Fruit fly (Drosophila melanogaster): ENCODE results near the gene ko.

dm6 chr3L:21176276-21176934 is 45.4 kb upstream of the ko start:
- TF ChIP-seq Hr96 (GFP tag; optimal IDR thresholded peaks at IDR 0.05) = no peak
- no peak for TF ChIP-seq Crg-1 (GFP tag; optimal IDR thresholded peaks at IDR 0.05)
- no peak for TF ChIP-seq CG1620 (GFP tag; optimal IDR thresholded peaks at IDR 0.05)
- no peak for TF ChIP-seq kay (GFP tag; ENCODE audit: borderline replicate concordance)
- no peak for TF ChIP-seq ovo (GFP tag; optimal IDR thresholded peaks at IDR 0.05)
- TF ChIP-seq Clk (GFP tag; optimal IDR thresholded peaks at IDR 0.05) = no peak
- TF ChIP-seq CG7101 (tag; optimal IDR thresholded peaks at IDR 0.05) = no peak
- TF ChIP-seq cic (GFP tag; optimal IDR thresholded peaks at IDR 0.05) = no peak
- TF ChIP-seq CG7045 (GFP tag; optimal IDR thresholded peaks at IDR 0.05) = no peak
- no peak for TF ChIP-seq tj (GFP tag; optimal IDR thresholded peaks at IDR 0.05)
- no peak for TF ChIP-seq CG33017 (tag; optimal IDR thresholded peaks at IDR 0.05)
